Worm (Caenorhabditis elegans): Measurements from ENCODE around the gene lov-1.

lov-1 gene

DNA sequence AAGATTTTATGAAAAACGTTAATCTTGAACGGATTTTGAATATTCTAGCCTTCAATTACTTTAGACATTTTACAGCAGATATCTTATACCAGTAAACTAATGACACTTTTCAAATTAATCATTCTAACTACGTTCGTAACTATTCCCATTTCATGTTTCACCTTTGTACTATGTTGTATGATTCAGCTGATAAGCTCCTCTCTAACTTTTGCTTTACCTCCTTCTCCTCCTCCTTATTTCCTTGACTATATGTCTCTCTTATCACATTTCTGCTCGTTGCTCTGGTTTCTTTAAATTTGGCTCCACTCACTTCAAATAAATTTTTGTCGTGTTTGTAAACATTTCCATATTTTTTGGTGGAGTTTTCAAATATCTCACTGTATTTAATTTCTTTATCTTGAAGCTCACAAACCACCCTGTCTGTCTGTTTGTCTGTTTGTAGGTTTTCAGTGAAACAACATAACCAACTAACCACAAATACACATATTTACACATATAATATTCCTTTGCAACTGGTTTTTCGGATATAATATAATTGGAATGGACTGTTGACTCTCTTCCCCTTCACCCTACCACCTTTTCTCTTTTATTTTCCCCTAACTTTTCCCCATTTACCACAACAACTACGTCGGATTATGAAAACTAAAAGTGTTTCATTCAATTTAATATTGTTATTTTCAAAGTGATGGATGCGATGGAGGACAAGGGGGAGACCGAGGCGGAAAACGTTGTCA, 27.3 kb downstream of the lov-1 start, which contains the start of gene lact-2:
Gene lact-2 (plus strand): TSS at position 684 of the 734 bp plus-strand sequence.
- TF ChIP-seq W03F9.2 (tag; optimal IDR thresholded peaks at IDR 0.05), result no peak
- no peak for TF ChIP-seq him-1 (tag; optimal IDR thresholded peaks at IDR 0.05)
- TF ChIP-seq dao-5 (tag; optimal IDR thresholded peaks at IDR 0.05), result no peak

DNA sequence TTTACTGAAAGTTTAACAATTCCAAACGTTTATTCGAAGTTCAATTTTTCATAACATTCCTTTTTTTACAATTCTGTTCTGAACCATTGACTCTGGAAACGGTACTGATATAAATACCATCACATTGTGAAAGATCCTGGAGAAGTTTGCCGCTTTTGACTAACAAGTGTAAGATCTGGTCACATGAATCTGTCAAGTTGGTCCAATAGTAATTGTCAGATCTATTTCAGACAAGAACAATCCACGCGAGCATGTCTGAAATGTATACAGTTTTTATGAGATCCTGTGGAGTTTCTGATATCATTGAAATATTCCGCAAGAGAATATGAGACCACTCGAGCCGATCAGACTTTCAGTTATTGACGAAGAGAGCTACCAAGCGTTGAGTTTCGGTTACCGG, 28.5 kb downstream of the lov-1 start:
- TF ChIP-seq him-1 (tag; optimal IDR thresholded peaks at IDR 0.05) (no peak), W03F9.2 (tag; optimal IDR thresholded peaks at IDR 0.05) (no peak), dao-5 (tag; optimal IDR thresholded peaks at IDR 0.05) (no peak)

DNA sequence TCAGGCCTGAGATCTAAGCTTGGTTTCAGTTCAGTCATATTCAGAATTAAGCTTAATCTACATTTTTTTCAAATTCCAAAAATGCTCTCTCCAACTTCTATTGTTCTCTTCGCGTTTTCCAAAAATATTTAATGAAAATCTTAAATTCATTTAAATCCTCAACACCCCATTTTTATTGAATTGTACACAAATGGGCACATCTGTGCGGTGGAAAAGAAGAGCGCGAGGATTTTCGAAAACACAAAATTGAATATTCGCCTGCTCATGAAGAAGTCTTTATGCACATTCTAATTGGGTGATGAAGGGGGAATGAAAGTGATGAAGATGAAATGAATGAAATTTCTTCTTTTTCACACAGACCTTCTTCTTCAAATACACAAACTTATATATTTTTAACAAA, 37.1 kb downstream of the lov-1 start:
- TF ChIP-seq W03F9.2 (tag; optimal IDR thresholded peaks at IDR 0.05), result no peak
- TF ChIP-seq him-1 (tag; optimal IDR thresholded peaks at IDR 0.05), result no peak
- TF ChIP-seq dao-5 (tag; optimal IDR thresholded peaks at IDR 0.05), result no peak

DNA sequence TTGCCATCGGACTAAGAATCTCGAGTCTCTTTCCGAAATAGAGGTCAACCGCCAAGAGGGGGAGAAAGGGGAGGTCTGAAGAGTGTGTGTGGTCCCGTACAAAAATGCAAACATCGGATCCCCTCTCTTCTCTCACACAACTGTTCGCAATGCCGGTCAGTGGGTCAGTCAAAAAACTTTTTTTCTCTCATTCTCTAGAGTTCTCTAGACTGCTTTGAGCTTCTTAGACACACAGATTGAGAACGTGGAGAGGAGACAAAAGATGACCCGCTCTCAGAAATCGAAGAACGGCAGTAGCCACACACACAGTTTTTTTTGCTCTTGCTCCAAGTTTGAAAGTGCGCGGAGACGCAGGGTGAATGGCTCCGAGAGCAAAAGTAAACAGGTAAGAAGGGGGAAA, 45.8 kb downstream of the lov-1 start:
- TF ChIP-seq him-1 (tag; optimal IDR thresholded peaks at IDR 0.05), result no peak

DNA sequence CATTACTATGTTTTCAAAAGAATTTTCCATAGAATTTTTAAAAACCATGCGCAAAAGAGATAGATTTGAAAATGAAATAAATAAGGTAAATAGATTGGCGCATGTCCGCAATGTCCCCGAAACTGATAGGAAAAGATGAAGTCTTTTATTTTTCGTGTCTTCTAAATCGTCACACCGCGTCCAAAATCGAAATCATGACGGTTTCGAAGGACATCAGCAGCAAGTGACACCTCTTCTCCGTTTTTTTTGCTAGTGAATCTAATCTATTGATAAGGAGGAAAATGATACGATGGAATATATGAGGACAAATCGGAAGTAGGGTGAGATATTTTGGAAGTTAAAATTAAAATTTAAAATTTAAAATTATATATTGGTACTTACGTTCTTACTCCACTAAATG, 47.6 kb downstream of the lov-1 start:
- TF ChIP-seq W03F9.2 (tag; optimal IDR thresholded peaks at IDR 0.05), result no peak
- TF ChIP-seq dao-5 (tag; optimal IDR thresholded peaks at IDR 0.05), result no peak
- TF ChIP-seq him-1 (tag; optimal IDR thresholded peaks at IDR 0.05), result no peak

DNA sequence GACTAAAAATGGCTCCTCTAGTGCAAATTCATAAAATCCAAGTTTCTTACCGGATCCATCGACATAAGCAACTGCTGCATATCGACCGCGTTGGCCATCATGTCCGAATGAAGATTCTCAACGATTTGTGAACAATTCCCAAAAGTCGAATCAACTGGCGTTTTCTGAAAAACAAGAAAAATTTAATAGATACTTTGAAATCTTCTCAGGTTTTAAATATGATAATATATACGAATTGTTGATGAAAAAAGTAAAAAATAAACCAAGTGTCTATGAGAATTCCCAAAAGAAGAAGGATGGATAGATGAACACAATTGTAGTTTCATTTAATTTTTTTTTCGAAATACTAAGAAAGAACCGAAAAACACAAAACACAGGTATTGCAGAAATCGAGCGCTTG, 53.8 kb downstream of the lov-1 start, which contains the start of gene die-1:
Gene die-1 (minus strand): TSS at position 101 of the 400 bp plus-strand sequence.
- no peak for TF ChIP-seq W03F9.2 (tag; optimal IDR thresholded peaks at IDR 0.05)
- no peak for TF ChIP-seq dao-5 (tag; optimal IDR thresholded peaks at IDR 0.05)
- TF ChIP-seq him-1 (tag; optimal IDR thresholded peaks at IDR 0.05), result no peak

DNA sequence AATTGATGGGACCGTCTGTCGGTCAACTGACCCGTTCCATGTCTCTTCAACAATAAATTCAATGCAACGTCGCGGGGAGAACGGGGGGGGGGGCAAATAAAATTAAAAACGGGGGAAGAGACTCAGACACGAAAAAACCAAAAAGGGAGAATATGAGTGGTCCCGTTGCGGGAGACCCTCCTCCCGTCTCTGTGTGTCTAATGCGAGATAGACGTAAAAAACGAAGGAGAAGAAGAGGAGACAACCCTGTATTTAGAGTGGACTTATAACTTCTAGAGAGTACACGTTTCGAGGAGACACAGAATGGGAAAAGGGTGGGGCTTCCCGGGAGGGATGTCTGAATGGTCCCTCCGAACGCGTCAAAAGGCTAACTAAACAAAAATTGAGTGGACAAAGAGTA, 56.2 kb downstream of the lov-1 start:
- no peak for TF ChIP-seq W03F9.2 (tag; optimal IDR thresholded peaks at IDR 0.05)
- TF ChIP-seq him-1 (tag; optimal IDR thresholded peaks at IDR 0.05), result no peak
- TF ChIP-seq dao-5 (tag; optimal IDR thresholded peaks at IDR 0.05), result no peak

DNA sequence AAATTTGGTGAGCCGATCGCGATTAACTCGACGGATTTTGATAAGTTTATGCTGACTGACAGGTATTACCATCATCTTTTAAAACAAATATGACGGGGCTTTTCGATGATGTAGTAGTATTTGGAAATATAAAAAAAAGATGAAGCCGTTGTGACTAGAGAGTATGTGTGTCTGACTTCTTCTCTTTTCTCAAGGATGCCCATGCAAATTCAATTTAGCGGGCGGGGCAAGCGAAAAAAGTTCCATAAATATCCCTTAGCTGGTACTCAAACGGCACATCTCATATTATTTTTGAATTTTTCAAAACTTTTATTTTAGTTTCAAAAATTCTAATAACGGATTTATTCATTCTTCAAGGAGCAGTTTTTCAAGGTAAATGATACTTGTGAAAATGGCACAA, 61.1 kb downstream of the lov-1 start, which contains the start of gene stg-1:
Gene stg-1 (minus strand): TSS at position 153 of the 400 bp plus-strand sequence.
- TF ChIP-seq dao-5 (tag; optimal IDR thresholded peaks at IDR 0.05) (no peak), W03F9.2 (tag; optimal IDR thresholded peaks at IDR 0.05) (no peak), him-1 (tag; optimal IDR thresholded peaks at IDR 0.05) (no peak)

All from whole organism, L4/young adult.